Fruit fly (Drosophila melanogaster): ENCODE results near the gene ex.

Gene ex

dm6 chr2L:487719-488547 is 56.9 kb downstream of the ex start (continued):
- TF ChIP-seq Stat92E (GFP tag; optimal IDR thresholded peaks at IDR 0.05) = no peak
- TF ChIP-seq ro (GFP tag; IDR thresholded peaks at IDR 0.05) = no peak
- no peak for TF ChIP-seq NK7.1 (GFP tag; optimal IDR thresholded peaks at IDR 0.05)
- no peak for TF ChIP-seq Hsf (GFP tag; optimal IDR thresholded peaks at IDR 0.05)
- TF ChIP-seq Sin3A (optimal IDR thresholded peaks at IDR 0.05) = no peak
- TF ChIP-seq CG9817 (tag; optimal IDR thresholded peaks at IDR 0.05) = no peak
- no peak for TF ChIP-seq zen (tag; optimal IDR thresholded peaks at IDR 0.05)
- peak; percentile 8 for TF ChIP-seq CG1233 (GFP tag; optimal IDR thresholded peaks at IDR 0.05)
- no peak for TF ChIP-seq unc-4 (GFP tag; IDR thresholded peaks at IDR 0.05; ENCODE audit: partially characterized antibody)
- peak in 1 of 2 experiments; percentile 76 for TF ChIP-seq eve (GFP tag; optimal IDR thresholded peaks at IDR 0.05)
- no peak for TF ChIP-seq br (optimal IDR thresholded peaks at IDR 0.05)
- no peak for TF ChIP-seq exex (tag; optimal IDR thresholded peaks at IDR 0.05)
- TF ChIP-seq sna (GFP tag; IDR thresholded peaks at IDR 0.05; ENCODE audit: partially characterized antibody) = no peak
- peak; percentile 23 for TF ChIP-seq Xbp1 (GFP tag; optimal IDR thresholded peaks at IDR 0.05)
- no peak for TF ChIP-seq CG9797 (GFP tag; optimal IDR thresholded peaks at IDR 0.05)
- TF ChIP-seq HHEX (GFP tag; optimal IDR thresholded peaks at IDR 0.05) = no peak
- TF ChIP-seq CG6791 (GFP tag; IDR thresholded peaks at IDR 0.05; ENCODE audit: partially characterized antibody) = no peak
- TF ChIP-seq ara (GFP tag; IDR thresholded peaks at IDR 0.05) = no peak; the same call in 1 of the 2 replicates
- no peak for TF ChIP-seq CG8388 (GFP tag; optimal IDR thresholded peaks at IDR 0.05)
- TF ChIP-seq ab (GFP tag; optimal IDR thresholded peaks at IDR 0.05) = no peak
- no peak for TF ChIP-seq CG18011 (GFP tag; optimal IDR thresholded peaks at IDR 0.05)
- no peak for TF ChIP-seq al (GFP tag; IDR thresholded peaks at IDR 0.05)
- TF ChIP-seq CG33557 (GFP tag; optimal IDR thresholded peaks at IDR 0.05) = no peak
- no peak for TF ChIP-seq jing (GFP tag; optimal IDR thresholded peaks at IDR 0.05)
- TF ChIP-seq CG31365 (tag; optimal IDR thresholded peaks at IDR 0.05) = no peak
- TF ChIP-seq CG32532 (GFP tag; IDR thresholded peaks at IDR 0.05) = no peak
- TF ChIP-seq CG9932 (GFP tag; IDR thresholded peaks at IDR 0.05) = no peak
- 0 out of 3 replicates have a peak, but pooled peaks have one; percentile 8 for TF ChIP-seq mld (GFP tag; IDR thresholded peaks at IDR 0.05; ENCODE audit: partially characterized antibody)
- no peak for TF ChIP-seq CG16813 (GFP tag; IDR thresholded peaks at IDR 0.05; ENCODE audit: partially characterized antibody)
- TF ChIP-seq sc (optimal IDR thresholded peaks at IDR 0.05) = no peak
- no peak for TF ChIP-seq sc (GFP tag; optimal IDR thresholded peaks at IDR 0.05)
- TF ChIP-seq Abd-B (GFP tag; optimal IDR thresholded peaks at IDR 0.05) = peak; percentile 34
- peak; percentile 17 for TF ChIP-seq fd96Cb (tag; optimal IDR thresholded peaks at IDR 0.05)
- TF ChIP-seq da (GFP tag; optimal IDR thresholded peaks at IDR 0.05) = no peak
- TF ChIP-seq zfh2 (GFP tag; optimal IDR thresholded peaks at IDR 0.05) = no peak
- TF ChIP-seq btn (GFP tag; optimal IDR thresholded peaks at IDR 0.05) = no peak
- TF ChIP-seq caup (GFP tag; optimal IDR thresholded peaks at IDR 0.05; ENCODE audit: severe bottlenecking) = no peak
- peak; percentile 1 for TF ChIP-seq Nf-YC (tag; optimal IDR thresholded peaks at IDR 0.05)
- no peak for TF ChIP-seq kni (GFP tag; optimal IDR thresholded peaks at IDR 0.05)
- TF ChIP-seq Oaz (GFP tag; IDR thresholded peaks at IDR 0.05) = no peak
- TF ChIP-seq CG17385 (GFP tag; optimal IDR thresholded peaks at IDR 0.05) = peak; percentile 51
- no peak for TF ChIP-seq Optix (GFP tag; IDR thresholded peaks at IDR 0.05)
- no peak for TF ChIP-seq sr (GFP tag; IDR thresholded peaks at IDR 0.05)
- TF ChIP-seq Ravus (GFP tag; IDR thresholded peaks at IDR 0.05) = no peak
- TF ChIP-seq amos (GFP tag; IDR thresholded peaks at IDR 0.05; ENCODE audit: partially characterized antibody) = no peak
